Fruit fly (Drosophila melanogaster) whole organism, embryonic: Measurements from ENCODE around the gene Cyp9f2.

Experiments used
- CG10274 ChIP-seq: fragments of 200-800 bp; sonication (Bioruptor generic); optimal IDR thresholded peaks from 3 replicates; lab custom pipeline; 2017; ENCODE audit warnings: missing biosample characterization, mild to moderate bottlenecking, missing genetic modification characterization
- CG10431 ChIP-seq: fragments of 200-800 bp; sonication (Bioruptor generic); optimal IDR thresholded peaks from 3 replicates; lab custom pipeline; 2018; ENCODE audit warnings: missing biosample characterization, mild to moderate bottlenecking, missing genetic modification characterization
- CG10959 ChIP-seq: fragments of 200-800 bp; sonication (Bioruptor generic); IDR thresholded peaks from 2 replicates; pipeline ENCODE4 v1.3.6; 2022; ENCODE audit warnings: missing biosample characterization, missing genetic modification characterization
- CG12236 ChIP-seq: fragments of 200-800 bp; sonication (Bioruptor generic); optimal IDR thresholded peaks from 2 replicates; lab custom pipeline; 2016; ENCODE audit warnings: missing biosample characterization, missing genetic modification characterization
- CG13775 ChIP-seq: fragments of 200-800 bp; sonication (Bioruptor generic); optimal IDR thresholded peaks from 3 replicates; lab custom pipeline; 2017; ENCODE audit warnings: missing biosample characterization, mild to moderate bottlenecking, missing genetic modification characterization
- CG13894 ChIP-seq: fragments of 200-800 bp; sonication (Bioruptor generic); optimal IDR thresholded peaks from 3 replicates; lab custom pipeline; 2018; ENCODE audit warnings: missing biosample characterization, mild to moderate bottlenecking, missing genetic modification characterization, moderate library complexity
- CG15601 ChIP-seq: fragments of 200-800 bp; sonication (Bioruptor generic); optimal IDR thresholded peaks from 3 replicates; lab custom pipeline; 2019; ENCODE audit warnings: missing biosample characterization, mild to moderate bottlenecking, missing genetic modification characterization, moderate library complexity
- CG17912 ChIP-seq: fragments of 200-800 bp; sonication (Bioruptor generic); optimal IDR thresholded peaks from 2 replicates; lab custom pipeline; 2018; ENCODE audit warnings: missing biosample characterization, mild to moderate bottlenecking, missing genetic modification characterization
- CG18476 ChIP-seq: fragments of 200-800 bp; sonication (Bioruptor generic); optimal IDR thresholded peaks from 2 replicates; lab custom pipeline; 2016; ENCODE audit warnings: missing biosample characterization, mild to moderate bottlenecking, missing genetic modification characterization
- CG2120 ChIP-seq: fragments of 200-800 bp; sonication (Bioruptor generic); optimal IDR thresholded peaks from 3 replicates; lab custom pipeline; 2016; ENCODE audit warnings: missing biosample characterization, missing genetic modification characterization
- CG2202 ChIP-seq: fragments of 200-800 bp; sonication (Bioruptor generic); optimal IDR thresholded peaks from 2 replicates; lab custom pipeline; 2018; ENCODE audit warnings: missing biosample characterization, mild to moderate bottlenecking, missing genetic modification characterization
- CG3281 ChIP-seq: fragments of 200-800 bp; sonication (Bioruptor generic); optimal IDR thresholded peaks from 3 replicates; lab custom pipeline; 2017; ENCODE audit warnings: missing biosample characterization, mild to moderate bottlenecking, missing genetic modification characterization
- CG4730 ChIP-seq: fragments of 200-800 bp; sonication (Bioruptor generic); IDR thresholded peaks from 2 replicates; pipeline ENCODE4 v1.3.6; 2022; ENCODE audit warnings: missing biosample characterization, missing genetic modification characterization
- CG7357 ChIP-seq: fragments of 200-800 bp; sonication (Bioruptor generic); IDR thresholded peaks from 3 replicates; pipeline ENCODE4 v1.3.6; 2022; ENCODE audit warnings: missing biosample characterization, missing genetic modification characterization
- Chrac-16 ChIP-seq: fragments of 200-800 bp; sonication (Bioruptor generic); optimal IDR thresholded peaks from 3 replicates; lab custom pipeline; 2016; ENCODE audit warnings: missing biosample characterization, missing genetic modification characterization
- H15 ChIP-seq: fragments of 200-800 bp; sonication (Bioruptor generic); IDR thresholded peaks from 3 replicates; pipeline ENCODE4 v1.3.6; 2022; ENCODE audit warnings: missing biosample characterization, missing genetic modification characterization
- HLH3B ChIP-seq: fragments of 200-800 bp; sonication (Bioruptor generic); IDR thresholded peaks from 2 replicates; pipeline ENCODE4 v1.3.6; 2022; ENCODE audit warnings: missing biosample characterization, missing genetic modification characterization
- HLH54F ChIP-seq: fragments of 200-800 bp; sonication (Bioruptor generic); optimal IDR thresholded peaks from 3 replicates; lab custom pipeline; 2016; ENCODE audit warnings: missing biosample characterization, missing genetic modification characterization
- HLHmδ ChIP-seq: fragments of 200-800 bp; sonication (Bioruptor generic); optimal IDR thresholded peaks from 2 replicates; lab custom pipeline; 2018; ENCODE audit warnings: missing biosample characterization, mild to moderate bottlenecking, missing genetic modification characterization, moderate library complexity
- HmgD ChIP-seq: fragments of 200-800 bp; sonication (Bioruptor generic); optimal IDR thresholded peaks from 3 replicates; lab custom pipeline; 2016; ENCODE audit warnings: missing biosample characterization, missing genetic modification characterization
- Med ChIP-seq: fragments of 200-800 bp; sonication (Bioruptor generic); peaks from one replicate; lab custom pipeline; 2016; ENCODE audit warnings: missing biosample characterization, missing genetic modification characterization, mild to moderate bottlenecking, inconsistent platforms, moderate library complexity
- Opbp ChIP-seq: fragments of 200-800 bp; sonication (Bioruptor generic); IDR thresholded peaks from 3 replicates; pipeline ENCODE4 v1.3.6; 2022; ENCODE audit warnings: missing biosample characterization, missing genetic modification characterization; ENCODE audit not compliant: partially characterized antibody
- PHDP ChIP-seq: fragments of 200-800 bp; sonication (Bioruptor generic); optimal IDR thresholded peaks from 3 replicates; lab custom pipeline; 2018; ENCODE audit warnings: missing biosample characterization, mild to moderate bottlenecking, missing genetic modification characterization, moderate library complexity
- Sry-δ ChIP-seq: fragments of 200-800 bp; sonication (Bioruptor generic); optimal IDR thresholded peaks from 2 replicates; lab custom pipeline; 2016; ENCODE audit warnings: missing biosample characterization, missing genetic modification characterization
- Ssrp ChIP-seq: fragments of 200-800 bp; sonication (Bioruptor generic); optimal IDR thresholded peaks from 2 replicates; lab custom pipeline; 2018; ENCODE audit warnings: missing biosample characterization, mild to moderate bottlenecking, missing genetic modification characterization, moderate library complexity
- Taf1 ChIP-seq: fragments of 200-800 bp; sonication (Bioruptor generic); IDR thresholded peaks from 2 replicates; pipeline ENCODE4 v1.3.6; 2022; ENCODE audit warnings: missing biosample characterization, missing genetic modification characterization
- Usf ChIP-seq: fragments of 200-800 bp; sonication (Bioruptor generic); optimal IDR thresholded peaks from 2 replicates; lab custom pipeline; 2017; ENCODE audit warnings: missing genotype, missing biosample characterization, missing genetic modification characterization
- Vsx1 ChIP-seq: fragments of 200-800 bp; sonication (Bioruptor generic); optimal IDR thresholded peaks from 2 replicates; lab custom pipeline; 2017; ENCODE audit warnings: missing biosample characterization, mild to moderate bottlenecking, missing genetic modification characterization, missing genetic modification reagents
- abd-A ChIP-seq: fragments of 200-800 bp; sonication (Bioruptor generic); optimal IDR thresholded peaks from 3 replicates; lab custom pipeline; 2019; ENCODE audit warnings: missing biosample characterization, mild to moderate bottlenecking, missing genetic modification characterization, moderate library complexity
- amos ChIP-seq: fragments of 200-800 bp; sonication (Bioruptor generic); IDR thresholded peaks from 2 replicates; pipeline ENCODE4 v1.3.6; 2022; ENCODE audit warnings: missing biosample characterization, missing genetic modification characterization; ENCODE audit not compliant: partially characterized antibody
- corto ChIP-seq: fragments of 200-800 bp; sonication (Bioruptor generic); optimal IDR thresholded peaks from 2 replicates; lab custom pipeline; 2016; ENCODE audit warnings: missing biosample characterization, mild to moderate bottlenecking, missing genetic modification characterization, moderate library complexity
- crol ChIP-seq: fragments of 200-800 bp; sonication (Bioruptor generic); IDR thresholded peaks from 2 replicates; pipeline ENCODE4 v1.3.6; 2022; ENCODE audit warnings: missing biosample characterization, missing genetic modification characterization
- dpn ChIP-seq, 2 experiments: fragments of 200-800 bp; sonication (Bioruptor generic); optimal IDR thresholded peaks; 3 replicates each; lab custom pipeline; 2016; ENCODE audit warnings: missing biosample characterization in 2 of 2, missing genetic modification characterization in 2 of 2
- fru ChIP-seq: fragments of >200 bp; optimal IDR thresholded peaks from 2 replicates; lab custom pipeline; 2017
- ftz-f1 ChIP-seq: fragments of 200-800 bp; sonication (Bioruptor generic); optimal IDR thresholded peaks from 2 replicates; lab custom pipeline; 2016; ENCODE audit warnings: missing biosample characterization, missing genetic modification characterization
- grn ChIP-seq: fragments of 200-800 bp; sonication (Bioruptor generic); optimal IDR thresholded peaks from 3 replicates; lab custom pipeline; 2017; ENCODE audit warnings: missing biosample characterization, missing genetic modification characterization
- kah ChIP-seq: fragments of 200-800 bp; sonication (Bioruptor generic); optimal IDR thresholded peaks from 2 replicates; lab custom pipeline; 2018; ENCODE audit warnings: missing biosample characterization, mild to moderate bottlenecking, missing genetic modification characterization
- klu ChIP-seq: fragments of 200-800 bp; sonication (Bioruptor generic); IDR thresholded peaks from 2 replicates; pipeline ENCODE4 v1.3.6; 2022; ENCODE audit warnings: missing biosample characterization, missing genetic modification characterization
- knrl ChIP-seq: fragments of 200-800 bp; sonication (Bioruptor generic); IDR thresholded peaks from 3 replicates; pipeline ENCODE4 v1.3.6; 2022; ENCODE audit warnings: missing biosample characterization, missing genetic modification characterization; ENCODE audit not compliant: partially characterized antibody
- lab ChIP-seq: fragments of 200-800 bp; sonication (Bioruptor generic); optimal IDR thresholded peaks from 3 replicates; lab custom pipeline; 2017; ENCODE audit warnings: missing biosample characterization, missing genetic modification characterization, mild to moderate bottlenecking, moderate library complexity, missing genetic modification reagents
- lmd ChIP-seq: fragments of 200-800 bp; sonication (Bioruptor generic); IDR thresholded peaks from 2 replicates; pipeline ENCODE4 v1.3.6; 2022; ENCODE audit warnings: missing biosample characterization, missing genetic modification characterization
- lola ChIP-seq, 3 experiments: fragments of >200 bp in 2 of 3; fragments of 200-800 bp in 1 of 3; sonication (Bioruptor generic) in 1 of 3; optimal IDR thresholded peaks; 2 replicates each; lab custom pipeline; 2017 to 2019; ENCODE audit warnings: missing biosample characterization in 3 of 3, missing genetic modification characterization in 3 of 3, mild to moderate bottlenecking in 1 of 3, moderate library complexity in 1 of 3
- org-1 ChIP-seq: fragments of 200-800 bp; sonication (Bioruptor generic); optimal IDR thresholded peaks from 2 replicates; lab custom pipeline; 2017; ENCODE audit warnings: missing biosample characterization, missing genetic modification characterization
- otp ChIP-seq: fragments of 200-800 bp; sonication (Bioruptor generic); IDR thresholded peaks from 3 replicates; pipeline ENCODE4, ENCODE4 v1.3.6; 2022; ENCODE audit warnings: missing biosample characterization, missing genetic modification characterization
- pan ChIP-seq, 4 experiments: fragments of >200 bp in 3 of 4; fragments of 200-800 bp in 1 of 4; sonication (Bioruptor generic) in 1 of 4; optimal IDR thresholded peaks in 3 of 4; IDR thresholded peaks in 1 of 4; 2 replicates each; pipeline versions ENCODE4 v1.3.6 to Lab custom; 2017 to 2022; ENCODE audit warnings: missing biosample characterization in 2 of 4, missing genetic modification characterization in 2 of 4, mixed read lengths in 1 of 4
- phol ChIP-seq: fragments of 200-800 bp; sonication (Bioruptor generic); optimal IDR thresholded peaks from 3 replicates; lab custom pipeline; 2018; ENCODE audit warnings: missing biosample characterization, mild to moderate bottlenecking, missing genetic modification characterization, moderate library complexity
- run ChIP-seq: fragments of 200-800 bp; sonication (Bioruptor generic); optimal IDR thresholded peaks from 3 replicates; lab custom pipeline; 2018; ENCODE audit warnings: missing biosample characterization, mild to moderate bottlenecking, missing genetic modification characterization
- sisA ChIP-seq: fragments of 200-800 bp; sonication (Bioruptor generic); IDR thresholded peaks from 2 replicates; pipeline ENCODE4 v1.3.6; 2022; ENCODE audit warnings: missing biosample characterization, missing genetic modification characterization
- vfl ChIP-seq: fragments of 200-800 bp; sonication (Bioruptor generic); optimal IDR thresholded peaks from 2 replicates; lab custom pipeline; 2016; ENCODE audit warnings: missing biosample characterization, missing genetic modification characterization
- zen ChIP-seq: fragments of 200-800 bp; sonication (Bioruptor generic); optimal IDR thresholded peaks from 3 replicates; lab custom pipeline; 2018; ENCODE audit warnings: missing biosample characterization, mild to moderate bottlenecking, missing genetic modification characterization, moderate library complexity

The Cyp9f2 gene

DNA sequence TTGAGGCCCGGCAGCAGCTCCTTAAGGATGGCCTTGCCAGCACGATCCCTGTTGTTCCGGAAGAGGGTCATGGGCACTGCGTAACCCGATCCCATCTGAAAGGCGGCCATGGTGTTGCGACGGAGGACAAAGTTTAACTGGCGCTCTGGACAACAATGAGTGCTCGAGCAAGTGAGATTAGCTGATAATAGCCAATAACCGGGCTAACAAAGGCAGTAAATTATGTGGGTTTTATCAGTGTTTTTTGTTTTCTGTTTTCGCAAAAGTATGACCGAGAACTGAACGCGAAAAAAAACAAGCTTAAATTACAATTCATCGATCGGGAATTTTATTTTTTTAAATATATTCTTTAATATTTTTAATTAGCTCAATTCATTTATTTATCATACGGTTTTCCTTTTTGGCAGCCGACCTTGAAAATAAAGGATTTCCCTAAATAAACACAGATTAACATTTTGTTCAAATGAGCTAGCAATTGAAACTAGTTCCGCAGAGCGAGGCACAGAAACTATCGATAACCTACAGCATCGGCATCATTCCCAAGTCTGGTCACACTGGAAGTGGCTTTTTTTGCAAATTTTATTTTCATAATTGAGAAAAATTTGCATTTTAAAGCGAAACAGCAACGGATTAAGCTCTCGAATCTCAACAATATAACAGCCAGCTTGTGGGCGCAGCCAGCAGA lies 7.6 kb upstream of the Cyp9f2 start, which contains the start of the genes Dip-C and pps (continued):
- peak; percentile 60 for TF ChIP-seq Sry-δ
- no peak for TF ChIP-seq CG13775 (GFP tag; lab: Kevin White, UChicago)
- peak; percentile 46 for TF ChIP-seq phol (tag; lab: Kevin White, UChicago)
- no peak for TF ChIP-seq H15
- TF ChIP-seq fru (lab: Kevin White, UChicago) = no peak
- no peak for TF ChIP-seq Taf1 (GFP tag; lab: Robert Waterston, UW)
- TF ChIP-seq HmgD = no peak
- peak; percentile 44 for TF ChIP-seq Med (GFP tag; lab: Kevin White, UChicago)
- TF ChIP-seq Opbp (GFP tag; lab: Robert Waterston, UW) = peak; percentile 70
- no peak for TF ChIP-seq CG7357 (GFP tag; lab: Robert Waterston, UW)
- TF ChIP-seq CG4730 (GFP tag; lab: Robert Waterston, UW) = no peak
- no peak for TF ChIP-seq crol
- TF ChIP-seq CG3281 (GFP tag; lab: Kevin White, UChicago) = no peak
- TF ChIP-seq Usf = no peak
- TF ChIP-seq lola (GFP tag; optimal IDR thresholded peaks at IDR 0.05; lab: Kevin White, UChicago) = no peak
- TF ChIP-seq CG17912 = no peak
- TF ChIP-seq CG10274 (GFP tag; lab: Kevin White, UChicago) = no peak
- no peak for TF ChIP-seq kah (GFP tag; lab: Kevin White, UChicago)
- no peak for TF ChIP-seq CG15601 (tag; lab: Kevin White, UChicago)
- TF ChIP-seq Ssrp (tag; lab: Kevin White, UChicago) = no peak
- TF ChIP-seq Chrac-16 (GFP tag; lab: Kevin White, UChicago) = no peak
- no peak for TF ChIP-seq HLH3B (GFP tag; lab: Robert Waterston, UW)
- TF ChIP-seq HLH54F (GFP tag; lab: Kevin White, UChicago) = no peak
- no peak for TF ChIP-seq lmd (GFP tag; lab: Robert Waterston, UW)
- TF ChIP-seq klu (GFP tag; lab: Robert Waterston, UW) = no peak
- no peak for TF ChIP-seq CG10959 (GFP tag; lab: Robert Waterston, UW)
- no peak for TF ChIP-seq sisA (GFP tag; lab: Robert Waterston, UW)
- no peak for TF ChIP-seq run (tag; lab: Kevin White, UChicago)
- no peak for TF ChIP-seq corto (GFP tag; lab: Kevin White, UChicago)
- no peak for TF ChIP-seq org-1 (GFP tag; lab: Kevin White, UChicago)
- peak; percentile 78 for TF ChIP-seq ftz-f1 (GFP tag; lab: Kevin White, UChicago)
- TF ChIP-seq PHDP = no peak
- no peak for TF ChIP-seq dpn (GFP tag; optimal IDR thresholded peaks at IDR 0.05; lab: Kevin White, UChicago)
- no peak for TF ChIP-seq abd-A
- no peak for TF ChIP-seq CG18476
- TF ChIP-seq CG13894 = no peak
- TF ChIP-seq zen (tag; lab: Kevin White, UChicago) = peak; percentile 20
- peak; percentile 76 for TF ChIP-seq knrl (GFP tag; lab: Robert Waterston, UW)
- no peak for TF ChIP-seq CG2202 (tag; lab: Kevin White, UChicago)
- TF ChIP-seq HLHmδ = no peak
- TF ChIP-seq Vsx1 (GFP tag; lab: Kevin White, UChicago) = no peak
- no peak for TF ChIP-seq CG2120 (GFP tag; lab: Kevin White, UChicago)
- TF ChIP-seq pan (optimal IDR thresholded peaks at IDR 0.05; lab: Kevin White, UChicago) = no peak
- TF ChIP-seq pan (GFP tag; optimal IDR thresholded peaks at IDR 0.05 in 1 of 2, IDR thresholded peaks at IDR 0.05 in 1 of 2) = peak in 1 of 2 experiments; percentile 9
- TF ChIP-seq vfl (GFP tag; lab: Kevin White, UChicago) = no peak
- TF ChIP-seq otp (GFP tag; lab: Robert Waterston, UW) = no peak
- peak; percentile 82 for TF ChIP-seq amos (GFP tag; lab: Robert Waterston, UW)
- no peak for TF ChIP-seq CG10431 (GFP tag; lab: Kevin White, UChicago)
- TF ChIP-seq grn (GFP tag; lab: Kevin White, UChicago) = no peak
- TF ChIP-seq CG12236 (GFP tag; lab: Kevin White, UChicago) = no peak
- TF ChIP-seq lab (GFP tag; lab: Kevin White, UChicago) = no peak
